Fruit fly (Drosophila melanogaster): ENCODE results near the gene Pex12.

DNA sequence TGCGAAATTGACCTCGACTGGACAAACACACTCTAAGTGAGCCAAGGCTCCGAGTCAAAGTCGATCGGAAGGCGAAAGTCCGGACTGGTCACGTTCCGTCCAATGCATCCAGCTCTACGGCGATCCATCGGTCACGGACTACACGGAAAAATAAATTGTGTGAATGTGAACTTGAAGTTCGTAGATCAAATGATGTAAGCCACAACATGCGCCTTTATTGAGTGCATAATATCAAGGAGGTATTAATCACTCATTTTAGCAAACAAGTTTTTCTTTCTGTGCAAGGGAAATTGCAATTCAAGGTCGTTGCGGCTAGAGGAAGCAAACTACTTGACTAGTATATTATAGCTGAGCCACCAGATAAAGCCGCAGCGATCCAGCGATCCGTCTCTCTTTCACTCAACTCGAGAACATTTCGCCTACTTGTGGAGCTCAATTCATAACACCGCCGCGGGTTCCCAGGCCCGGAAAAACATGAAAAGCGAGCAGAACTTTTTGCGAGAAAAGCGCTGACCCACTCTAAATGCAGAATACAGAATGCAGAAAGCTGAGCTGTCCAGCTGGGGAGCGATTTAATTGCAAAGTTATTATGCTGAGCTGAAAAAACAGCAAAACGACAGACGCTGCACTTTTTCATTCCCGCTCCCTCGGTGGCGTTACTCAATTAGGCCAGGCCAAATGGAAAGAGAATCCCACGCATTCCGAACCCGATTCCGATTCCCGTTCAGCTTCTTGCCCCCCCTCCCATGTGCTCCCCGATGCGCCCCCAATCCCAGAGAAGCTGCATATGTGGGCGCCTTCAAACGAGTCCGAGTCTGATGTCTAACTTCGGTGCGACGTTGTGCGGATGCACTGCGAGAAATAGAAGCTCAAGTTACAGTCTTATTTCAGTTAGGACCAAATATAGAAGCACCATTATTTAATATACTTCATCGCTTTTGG is 28.3 kb downstream of the Pex12 start:
- TF ChIP-seq CG33017 (tag; optimal IDR thresholded peaks at IDR 0.05), result peak; percentile 60
- TF ChIP-seq ovo (GFP tag; optimal IDR thresholded peaks at IDR 0.05), result no peak
- peak; percentile 13 for TF ChIP-seq CG11617 (GFP tag; optimal IDR thresholded peaks at IDR 0.05)
- TF ChIP-seq pad (GFP tag; optimal IDR thresholded peaks at IDR 0.05), result no peak
- peak; percentile 68 for TF ChIP-seq CG7101 (tag; optimal IDR thresholded peaks at IDR 0.05)
- TF ChIP-seq cnc (optimal IDR thresholded peaks at IDR 0.05), result no peak
- peak; percentile 71 for TF ChIP-seq CG12768 (GFP tag; optimal IDR thresholded peaks at IDR 0.05)
- no peak for TF ChIP-seq kay (GFP tag; ENCODE audit: borderline replicate concordance)
- TF ChIP-seq Clk (GFP tag; optimal IDR thresholded peaks at IDR 0.05), result no peak
- no peak for TF ChIP-seq CG1620 (GFP tag; optimal IDR thresholded peaks at IDR 0.05)
- peak; percentile 65 for TF ChIP-seq bab1 (GFP tag; optimal IDR thresholded peaks at IDR 0.05)
- TF ChIP-seq tj (GFP tag; optimal IDR thresholded peaks at IDR 0.05), result peak; percentile 100
- peak; percentile 35 for TF ChIP-seq CG7045 (GFP tag; optimal IDR thresholded peaks at IDR 0.05)
- no peak for TF ChIP-seq Hr96 (GFP tag; optimal IDR thresholded peaks at IDR 0.05)
